Fruit fly (Drosophila melanogaster) whole organism, prepupa: Measurements from ENCODE around the gene CG6996.

ENCODE experiments used
- Blimp-1 ChIP-seq: fragments of 200-800 bp; sonication (Bioruptor generic); optimal IDR thresholded peaks from 3 replicates; lab custom pipeline; 2017; ENCODE audit warnings: missing biosample characterization, missing genetic modification characterization, mild to moderate bottlenecking, moderate library complexity, missing genetic modification reagents
- CG10631 ChIP-seq: fragments of 200-800 bp; sonication (Bioruptor generic); optimal IDR thresholded peaks from 2 replicates; lab custom pipeline; 2016; ENCODE audit warnings: missing biosample characterization, missing genetic modification characterization
- CG10669 ChIP-seq: fragments of 200-800 bp; sonication (Bioruptor generic); optimal IDR thresholded peaks from 3 replicates; lab custom pipeline; 2018; ENCODE audit warnings: missing biosample characterization, mild to moderate bottlenecking, missing genetic modification characterization, moderate library complexity
- CG11294 ChIP-seq: fragments of 200-800 bp; sonication (Bioruptor generic); IDR thresholded peaks from 2 replicates; pipeline ENCODE4 v1.3.6; 2022; ENCODE audit warnings: missing biosample characterization, missing genetic modification characterization
- CG11762 ChIP-seq: fragments of 200-800 bp; sonication (Bioruptor generic); optimal IDR thresholded peaks from 3 replicates; lab custom pipeline; 2016; ENCODE audit warnings: missing biosample characterization, missing genetic modification characterization; ENCODE audit not compliant: insufficient read depth
- CG11902 ChIP-seq: fragments of 200-800 bp; sonication (Bioruptor generic); optimal IDR thresholded peaks from 3 replicates; lab custom pipeline; 2016; ENCODE audit warnings: missing biosample characterization, missing genetic modification characterization
- CG1621 ChIP-seq: fragments of 200-800 bp; sonication (Bioruptor generic); optimal IDR thresholded peaks from 3 replicates; lab custom pipeline; 2018; ENCODE audit warnings: missing biosample characterization, mild to moderate bottlenecking, missing genetic modification characterization
- CG3032 ChIP-seq: fragments of 200-800 bp; optimal IDR thresholded peaks from 2 replicates; lab custom pipeline; 2019; ENCODE audit warnings: missing biosample characterization, mild to moderate bottlenecking, missing genetic modification characterization, moderate library complexity
- CG31627 ChIP-seq: fragments of 200-800 bp; sonication (Bioruptor generic); optimal IDR thresholded peaks from 3 replicates; lab custom pipeline; 2016; ENCODE audit warnings: missing biosample characterization, missing genetic modification characterization
- CG32006 ChIP-seq: fragments of 200-800 bp; sonication (Bioruptor generic); optimal IDR thresholded peaks from 3 replicates; lab custom pipeline; 2017; ENCODE audit warnings: missing biosample characterization, mild to moderate bottlenecking, missing genetic modification characterization
- CG3919 ChIP-seq: fragments of 200-800 bp; sonication (Bioruptor generic); optimal IDR thresholded peaks from 3 replicates; lab custom pipeline; 2016; ENCODE audit warnings: missing biosample characterization, missing genetic modification characterization
- CG6792 ChIP-seq: fragments of 200-800 bp; sonication (Bioruptor generic); optimal IDR thresholded peaks from 3 replicates; lab custom pipeline; 2016; ENCODE audit warnings: missing biosample characterization, missing genetic modification characterization
- CG6808 ChIP-seq: fragments of 200-800 bp; sonication (Bioruptor generic); optimal IDR thresholded peaks from 3 replicates; lab custom pipeline; 2017; ENCODE audit warnings: missing biosample characterization, missing genetic modification characterization, mild to moderate bottlenecking, moderate library complexity, missing genetic modification reagents
- CG6854 ChIP-seq: fragments of 200-800 bp; sonication (Bioruptor generic); optimal IDR thresholded peaks from 2 replicates; lab custom pipeline; 2017; ENCODE audit warnings: missing biosample characterization, mild to moderate bottlenecking, missing genetic modification characterization
- CG8319 ChIP-seq: fragments of 200-800 bp; sonication (Bioruptor generic); optimal IDR thresholded peaks from 3 replicates; lab custom pipeline; 2016; ENCODE audit warnings: missing biosample characterization, missing genetic modification characterization
- CG8632 ChIP-seq: fragments of 200-800 bp; sonication (Bioruptor generic); optimal IDR thresholded peaks from 3 replicates; lab custom pipeline; 2016; ENCODE audit warnings: missing biosample characterization, missing genetic modification characterization
- CG9139 ChIP-seq: fragments of 200-800 bp; sonication (Bioruptor generic); optimal IDR thresholded peaks from 3 replicates; lab custom pipeline; 2017; ENCODE audit warnings: missing biosample characterization, mild to moderate bottlenecking, missing genetic modification characterization
- Eip75B ChIP-seq: fragments of 200-800 bp; sonication (Bioruptor generic); optimal IDR thresholded peaks from 3 replicates; lab custom pipeline; 2016; ENCODE audit warnings: missing biosample characterization, missing genetic modification characterization
- Eip78C ChIP-seq: fragments of 200-800 bp; sonication (Bioruptor generic); peaks from one replicate; lab custom pipeline; 2016; ENCODE audit warnings: missing biosample characterization, missing genetic modification characterization
- Ets21C ChIP-seq: fragments of 200-800 bp; sonication (Bioruptor generic); optimal IDR thresholded peaks from 3 replicates; lab custom pipeline; 2016; ENCODE audit warnings: missing biosample characterization, missing genetic modification characterization
- Ets96B ChIP-seq: fragments of 200-800 bp; optimal IDR thresholded peaks from 2 replicates; lab custom pipeline; 2019; ENCODE audit warnings: missing biosample characterization, mild to moderate bottlenecking, missing genetic modification characterization, moderate library complexity
- Gug ChIP-seq: fragments of 200-800 bp; sonication (Bioruptor generic); IDR thresholded peaks from 2 replicates; pipeline ENCODE4 v1.3.6; 2022; ENCODE audit warnings: missing biosample characterization, missing genetic modification characterization
- Hr38 ChIP-seq: sonication (Bioruptor generic); optimal IDR thresholded peaks from 2 replicates; lab custom pipeline; 2016; ENCODE audit warnings: missing biosample characterization, missing genetic modification characterization
- Hr39 ChIP-seq: fragments of 200-800 bp; sonication (Bioruptor generic); optimal IDR thresholded peaks from 2 replicates; lab custom pipeline; 2016; ENCODE audit warnings: missing biosample characterization, missing genetic modification characterization
- Hr4 ChIP-seq: fragments of 200-800 bp; sonication (Bioruptor generic); optimal IDR thresholded peaks from 3 replicates; lab custom pipeline; 2016; ENCODE audit warnings: missing biosample characterization, missing genetic modification characterization
- Met ChIP-seq: fragments of 200-800 bp; sonication (Bioruptor generic); optimal IDR thresholded peaks from 3 replicates; lab custom pipeline; 2016; ENCODE audit warnings: missing biosample characterization, missing genetic modification characterization
- OdsH ChIP-seq: fragments of 200-800 bp; sonication (Bioruptor generic); optimal IDR thresholded peaks from 3 replicates; lab custom pipeline; 2016; ENCODE audit warnings: missing biosample characterization, missing genetic modification characterization
- Smox ChIP-seq: fragments of 200-800 bp; sonication (Bioruptor generic); optimal IDR thresholded peaks from 3 replicates; lab custom pipeline; 2016; ENCODE audit warnings: missing biosample characterization, missing genetic modification characterization
- Sox102F ChIP-seq: fragments of 200-800 bp; sonication (Bioruptor generic); optimal IDR thresholded peaks from 2 replicates; lab custom pipeline; 2016; ENCODE audit warnings: missing biosample characterization, mild to moderate bottlenecking, missing genetic modification characterization
- Sox14 ChIP-seq: fragments of 200-800 bp; sonication (Bioruptor generic); optimal IDR thresholded peaks from 3 replicates; lab custom pipeline; 2016; ENCODE audit warnings: missing biosample characterization, missing genetic modification characterization
- acj6 ChIP-seq: fragments of 200-800 bp; sonication (Bioruptor generic); optimal IDR thresholded peaks from 3 replicates; lab custom pipeline; 2016; ENCODE audit warnings: missing biosample characterization, missing genetic modification characterization
- cyc ChIP-seq: fragments of 200-800 bp; sonication (Bioruptor generic); optimal IDR thresholded peaks from 3 replicates; lab custom pipeline; 2016; ENCODE audit warnings: missing biosample characterization, missing genetic modification characterization
- eg ChIP-seq: fragments of 200-800 bp; sonication (Bioruptor generic); IDR thresholded peaks from 3 replicates; pipeline ENCODE4 v1.3.6; 2022; ENCODE audit warnings: missing biosample characterization, missing genetic modification characterization
- esn ChIP-seq: fragments of 200-800 bp; sonication (Bioruptor generic); optimal IDR thresholded peaks from 2 replicates; lab custom pipeline; 2016; ENCODE audit warnings: missing biosample characterization, mild to moderate bottlenecking, missing genetic modification characterization, moderate library complexity
- fd85E ChIP-seq: fragments of 200-800 bp; sonication (Bioruptor generic); optimal IDR thresholded peaks from 3 replicates; lab custom pipeline; 2016; ENCODE audit warnings: missing biosample characterization, missing genetic modification characterization
- lz ChIP-seq: fragments of 200-800 bp; sonication (Bioruptor generic); optimal IDR thresholded peaks from 3 replicates; lab custom pipeline; 2016; ENCODE audit warnings: missing biosample characterization, missing genetic modification characterization
- net ChIP-seq: fragments of 200-800 bp; sonication (Bioruptor generic); optimal IDR thresholded peaks from 3 replicates; lab custom pipeline; 2016; ENCODE audit warnings: missing biosample characterization, missing genetic modification characterization
- pdm3 ChIP-seq: fragments of 200-800 bp; sonication (Bioruptor generic); optimal IDR thresholded peaks from 3 replicates; lab custom pipeline; 2016; ENCODE audit warnings: missing biosample characterization, missing genetic modification characterization
- salr ChIP-seq, 2 experiments: fragments of 200-800 bp; sonication (Bioruptor generic); optimal IDR thresholded peaks; 3 replicates each; lab custom pipeline; 2016 to 2018; ENCODE audit warnings: missing biosample characterization in 2 of 2, missing genetic modification characterization in 2 of 2, mild to moderate bottlenecking in 1 of 2
- svp ChIP-seq: fragments of 200-800 bp; sonication (Bioruptor generic); peaks from one replicate; lab custom pipeline; 2016; ENCODE audit warnings: missing biosample characterization, missing genetic modification characterization
- topi ChIP-seq: fragments of 200-800 bp; sonication (Bioruptor generic); optimal IDR thresholded peaks from 3 replicates; lab custom pipeline; 2016; ENCODE audit warnings: missing biosample characterization, missing genetic modification characterization
- vri ChIP-seq: fragments of 200-800 bp; sonication (Bioruptor generic); optimal IDR thresholded peaks from 3 replicates; lab custom pipeline; 2016; ENCODE audit warnings: missing biosample characterization, mild to moderate bottlenecking, missing genetic modification characterization

Gene CG6996

dm6 chr3L:20206950-20207584 is at the start of gene CG6996:
CG6996 (plus strand) TSS chr3L:20207534.
- TF ChIP-seq CG11762 (GFP tag; lab: Kevin White, UChicago), result no peak
- no peak for TF ChIP-seq Hr4 (GFP tag; lab: Kevin White, UChicago)
- no peak for TF ChIP-seq Gug (GFP tag; lab: Robert Waterston, UW)
- TF ChIP-seq eg (GFP tag; lab: Robert Waterston, UW), result no peak
- TF ChIP-seq CG9139, result no peak
- no peak for TF ChIP-seq Hr38 (GFP tag; lab: Kevin White, UChicago)
- no peak for TF ChIP-seq CG11902 (GFP tag; lab: Kevin White, UChicago)
- TF ChIP-seq CG1621 (tag; lab: Kevin White, UChicago), result no peak
- TF ChIP-seq esn (GFP tag; lab: Kevin White, UChicago), result no peak
- TF ChIP-seq CG32006 (GFP tag; lab: Kevin White, UChicago), result no peak
- no peak for TF ChIP-seq salr (GFP tag; optimal IDR thresholded peaks at IDR 0.05; lab: Kevin White, UChicago)
- TF ChIP-seq Hr39 (GFP tag; lab: Kevin White, UChicago), result no peak
- TF ChIP-seq CG3919 (GFP tag; lab: Kevin White, UChicago), result no peak
- TF ChIP-seq CG31627, result no peak
- no peak for TF ChIP-seq CG8632

DNA sequence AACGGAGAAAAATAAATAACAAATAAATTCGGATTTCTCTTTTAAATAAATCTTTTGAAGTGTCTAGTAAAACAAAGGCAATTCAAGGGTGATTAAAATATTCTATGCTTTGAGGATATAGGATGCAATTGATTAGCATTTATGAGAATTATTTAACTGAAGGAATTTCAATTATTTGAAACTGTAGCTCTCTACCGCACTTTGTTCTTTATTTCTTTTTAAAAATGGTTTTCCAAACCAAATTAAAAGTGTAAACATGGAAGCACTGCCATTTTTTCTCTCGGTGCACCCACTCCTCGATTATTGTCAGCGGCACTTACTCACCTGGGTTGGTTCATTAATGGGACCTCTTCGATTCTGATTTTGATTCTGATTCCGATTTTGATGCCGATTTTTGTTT is 39.2 kb upstream of the CG6996 start:
- TF ChIP-seq CG11294 (GFP tag; lab: Robert Waterston, UW), result no peak
- peak; percentile 31 for TF ChIP-seq CG6808 (GFP tag; lab: Kevin White, UChicago)
- TF ChIP-seq CG3919 (GFP tag; lab: Kevin White, UChicago), result peak; percentile 32
- TF ChIP-seq eg (GFP tag; lab: Robert Waterston, UW), result no peak
- TF ChIP-seq OdsH, result peak; percentile 27
- TF ChIP-seq CG10669 (GFP tag; lab: Kevin White, UChicago), result peak; percentile 37
- peak; percentile 39 for TF ChIP-seq CG10631 (GFP tag; lab: Kevin White, UChicago)
- TF ChIP-seq Ets96B (tag; lab: Kevin White, UChicago), result peak; percentile 35
- TF ChIP-seq acj6 (GFP tag; lab: Kevin White, UChicago), result peak; percentile 25
- no peak for TF ChIP-seq CG6854 (GFP tag; lab: Kevin White, UChicago)
- TF ChIP-seq Sox102F (GFP tag; lab: Kevin White, UChicago), result peak; percentile 42
- peak; percentile 10 for TF ChIP-seq pdm3 (GFP tag; lab: Kevin White, UChicago)
- TF ChIP-seq Eip78C (GFP tag; lab: Kevin White, UChicago), result peak; percentile 88
- peak; percentile 46 for TF ChIP-seq topi (GFP tag; lab: Kevin White, UChicago)
- no peak for TF ChIP-seq esn (GFP tag; lab: Kevin White, UChicago)
- TF ChIP-seq svp (GFP tag; lab: Kevin White, UChicago), result peak; percentile 86
- peak; percentile 63 for TF ChIP-seq Met (GFP tag; lab: Kevin White, UChicago)
- peak; percentile 11 for TF ChIP-seq CG6792
- TF ChIP-seq lz (GFP tag; lab: Kevin White, UChicago), result peak; percentile 43
- peak; percentile 5 for TF ChIP-seq net (GFP tag; lab: Kevin White, UChicago)
- no peak for TF ChIP-seq Hr4 (GFP tag; lab: Kevin White, UChicago)
- TF ChIP-seq CG9139, result no peak
- peak; percentile 53 for TF ChIP-seq CG31627
- no peak for TF ChIP-seq Blimp-1 (GFP tag; lab: Kevin White, UChicago)
- peak; percentile 55 for TF ChIP-seq Smox (GFP tag; lab: Kevin White, UChicago)
- TF ChIP-seq Eip75B (GFP tag; lab: Kevin White, UChicago), result peak; percentile 35
- peak; percentile 10 for TF ChIP-seq vri
- TF ChIP-seq fd85E (GFP tag; lab: Kevin White, UChicago), result no peak
- peak; percentile 45 for TF ChIP-seq cyc (GFP tag; lab: Kevin White, UChicago)
- peak; percentile 39 for TF ChIP-seq CG3032 (tag; lab: Kevin White, UChicago)
- TF ChIP-seq CG8319 (GFP tag; lab: Kevin White, UChicago), result no peak
- TF ChIP-seq Hr39 (GFP tag; lab: Kevin White, UChicago), result peak; percentile 61
- peak; percentile 22 for TF ChIP-seq Ets21C (GFP tag; lab: Kevin White, UChicago)
- peak; percentile 34 for TF ChIP-seq Sox14 (GFP tag; lab: Kevin White, UChicago)
